Worm (Caenorhabditis elegans): ENCODE measurements around the gene ser-1.
A peak's percentile ranks its signal among the peaks of the same experiment; 100 is the strongest.

ser-1 gene

DNA sequence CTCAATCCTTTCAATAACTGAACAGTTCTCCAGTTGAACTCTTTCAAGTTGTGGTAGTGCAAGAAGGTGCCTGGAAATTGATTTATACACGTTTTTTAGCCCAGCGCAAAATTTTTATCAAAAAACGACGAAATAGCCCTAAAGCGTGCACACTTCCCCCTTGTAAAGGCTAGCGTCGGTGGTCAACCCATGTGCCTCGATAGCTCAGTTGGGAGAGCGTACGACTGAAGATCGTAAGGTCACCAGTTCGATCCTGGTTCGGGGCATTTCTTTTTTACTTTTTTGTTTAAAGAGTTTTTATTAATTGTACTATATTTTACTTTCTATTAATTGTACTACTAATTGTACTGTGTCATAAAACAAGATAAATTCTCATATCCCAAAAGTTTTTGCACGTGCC, 28.2 kb upstream of the ser-1 start:
- TF ChIP-seq D2030.7 (GFP tag; IDR thresholded peaks at IDR 0.05) (peak; percentile 71; the same call in 1 of the 2 replicates), nhr-120 (GFP tag; IDR thresholded peaks at IDR 0.05) (no peak), F49E8.2 (tag; optimal IDR thresholded peaks at IDR 0.05; ENCODE audit: insufficient read depth) (no peak), madf-6 (GFP tag; IDR thresholded peaks at IDR 0.05) (no peak), cebp-1 (GFP tag; IDR thresholded peaks at IDR 0.05) (no peak), cebp-1 (tag; optimal IDR thresholded peaks at IDR 0.05) (peak; percentile 20), unc-130 (GFP tag; optimal IDR thresholded peaks at IDR 0.05) (no peak), xnd-1 (tag; optimal IDR thresholded peaks at IDR 0.05) (no peak), madf-10 (tag; optimal IDR thresholded peaks at IDR 0.05) (peak; percentile 32), nhr-90 (tag; optimal IDR thresholded peaks at IDR 0.05) (peak; percentile 10), snpc-4 (GFP tag; optimal IDR thresholded peaks at IDR 0.05) (peak; percentile 42), snpc-4 (tag; optimal IDR thresholded peaks at IDR 0.05) (peak in 2 of 4 experiments; percentile 40 to 74), Y53G8AR.9 (GFP tag; conservative IDR thresholded peaks at IDR 0.05) (peak; percentile 53; the same call in 1 of the 2 replicates), die-1 (tag; optimal IDR thresholded peaks at IDR 0.05) (peak; percentile 14), F55B11.4 (tag; optimal IDR thresholded peaks at IDR 0.05; ENCODE audit: borderline replicate concordance, insufficient read depth) (no peak), let-526 (GFP tag; IDR thresholded peaks at IDR 0.05) (no peak), B0261.1 (tag; optimal IDR thresholded peaks at IDR 0.05) (peak; percentile 90), Y56A3A.18 (GFP tag; IDR thresholded peaks at IDR 0.05) (no peak), snpc-1.1 (tag; optimal IDR thresholded peaks at IDR 0.05; ENCODE audit: insufficient read depth) (peak; percentile 45), unc-62 (GFP tag; optimal IDR thresholded peaks at IDR 0.05) (no peak), ZK185.1 (tag; optimal IDR thresholded peaks at IDR 0.05; ENCODE audit: poor library complexity, severe bottlenecking) (peak; percentile 10), dox-1 (GFP tag; IDR thresholded peaks at IDR 0.05) (peak; percentile 69), B0035.1 (tag; optimal IDR thresholded peaks at IDR 0.05) (no peak), rpc-1 (optimal IDR thresholded peaks at IDR 0.05) (peak; percentile 62), rpc-1 (tag; optimal IDR thresholded peaks at IDR 0.05) (peak; percentile 79), ets-4 (GFP tag; optimal IDR thresholded peaks at IDR 0.05) (no peak), F57A8.1 (GFP tag; optimal IDR thresholded peaks at IDR 0.05) (no peak), C06A6.2 (GFP tag; conservative IDR thresholded peaks at IDR 0.05) (no peak), lir-1 (GFP tag; conservative IDR thresholded peaks at IDR 0.05) (peak; percentile 38; the same call in 1 of the 2 replicates), lin-35 (GFP tag; optimal IDR thresholded peaks at IDR 0.05) (no peak), nfyb-1 (GFP tag; IDR thresholded peaks at IDR 0.05) (0 out of 2 replicates have a peak, but pooled peaks have one; percentile 68), rcor-1 (GFP tag; IDR thresholded peaks at IDR 0.05) (peak; percentile 18; the same call in 1 of the 2 replicates), pbrm-1 (GFP tag; IDR thresholded peaks at IDR 0.05) (peak; percentile 67; the same call in 1 of the 2 replicates), snpc-3.4 (tag; optimal IDR thresholded peaks at IDR 0.05) (peak; percentile 27), K11D2.4 (GFP tag; IDR thresholded peaks at IDR 0.05) (0 out of 2 replicates have a peak, but pooled peaks have one; percentile 15), ceh-79 (tag; optimal IDR thresholded peaks at IDR 0.05) (no peak), ceh-40 (GFP tag; IDR thresholded peaks at IDR 0.05) (no peak), attf-3 (GFP tag; conservative IDR thresholded peaks at IDR 0.05) (no peak), tbp1 (GFP tag; optimal IDR thresholded peaks at IDR 0.05) (peak; percentile 94), mcd-1 (GFP tag; IDR thresholded peaks at IDR 0.05) (no peak), ztf-26 (tag; optimal IDR thresholded peaks at IDR 0.05) (peak; percentile 19), lin-54 (GFP tag; optimal IDR thresholded peaks at IDR 0.05) (peak; percentile 13), hmg-1.2 (GFP tag; IDR thresholded peaks at IDR 0.05) (peak; percentile 75), nfya-2 (GFP tag; IDR thresholded peaks at IDR 0.05) (no peak), repo-1 (tag; optimal IDR thresholded peaks at IDR 0.05) (peak; percentile 49), hsf-1 (GFP tag; IDR thresholded peaks at IDR 0.05) (no peak), Y79H2A.3 (GFP tag; conservative IDR thresholded peaks at IDR 0.05) (no peak), F57C9.4 (tag; optimal IDR thresholded peaks at IDR 0.05) (no peak), lin-26 (GFP tag; IDR thresholded peaks at IDR 0.05) (peak; percentile 79)

Measured in whole organism, young adult.